Fruit fly (Drosophila melanogaster) whole organism, embryonic: ENCODE data around the gene AnxB9.

Source experiments
- CG10267 ChIP-seq: fragments of 200-800 bp; sonication (Bioruptor generic); optimal IDR thresholded peaks from 2 replicates; lab custom pipeline; 2018; ENCODE audit warnings: missing biosample characterization, mild to moderate bottlenecking, missing genetic modification characterization, moderate library complexity
- CG10366 ChIP-seq: fragments of 200-800 bp; sonication (Bioruptor generic); IDR thresholded peaks from 2 replicates; pipeline ENCODE4 v1.3.6; 2022; ENCODE audit warnings: missing biosample characterization, missing genetic modification characterization
- CG12155 ChIP-seq: fragments of 200-800 bp; sonication (Bioruptor generic); optimal IDR thresholded peaks from 3 replicates; lab custom pipeline; 2016; ENCODE audit warnings: missing biosample characterization, missing genetic modification characterization
- CG14710 ChIP-seq: fragments of 200-800 bp; sonication (Bioruptor generic); optimal IDR thresholded peaks from 3 replicates; lab custom pipeline; 2019; ENCODE audit warnings: missing biosample characterization, mild to moderate bottlenecking, missing genetic modification characterization, moderate library complexity
- CG1647 ChIP-seq: fragments of 200-800 bp; sonication (Bioruptor generic); optimal IDR thresholded peaks from 3 replicates; lab custom pipeline; 2016; ENCODE audit warnings: missing biosample characterization, missing genetic modification characterization
- CG16813 ChIP-seq: fragments of 200-800 bp; sonication (Bioruptor generic); IDR thresholded peaks from 3 replicates; pipeline ENCODE4 v1.3.6; 2022; ENCODE audit warnings: missing biosample characterization, missing genetic modification characterization; ENCODE audit not compliant: partially characterized antibody
- CG17385 ChIP-seq: fragments of 200-800 bp; sonication (Bioruptor generic); optimal IDR thresholded peaks from 3 replicates; lab custom pipeline; 2018; ENCODE audit warnings: missing biosample characterization, mild to moderate bottlenecking, missing genetic modification characterization
- CG17568 ChIP-seq: fragments of 200-800 bp; sonication (Bioruptor generic); optimal IDR thresholded peaks from 2 replicates; lab custom pipeline; 2018; ENCODE audit warnings: missing biosample characterization, mild to moderate bottlenecking, missing genetic modification characterization, moderate library complexity
- CG32532 ChIP-seq: fragments of 200-800 bp; sonication (Bioruptor generic); IDR thresholded peaks from 2 replicates; pipeline ENCODE4 v1.3.6; 2022; ENCODE audit warnings: missing biosample characterization, missing genetic modification characterization
- CG3995 ChIP-seq: fragments of 200-800 bp; sonication (Bioruptor generic); optimal IDR thresholded peaks from 3 replicates; lab custom pipeline; 2016; ENCODE audit warnings: missing biosample characterization, missing genetic modification characterization
- CG4360 ChIP-seq: fragments of 200-800 bp; sonication (Bioruptor generic); IDR thresholded peaks from 2 replicates; pipeline ENCODE4 v1.3.6; 2022; ENCODE audit warnings: missing biosample characterization, missing genetic modification characterization
- CG6272 ChIP-seq: fragments of 200-800 bp; sonication (Bioruptor generic); IDR thresholded peaks from 2 replicates; pipeline ENCODE4 v1.3.6; 2022; ENCODE audit warnings: missing biosample characterization, missing genetic modification characterization
- CG6654 ChIP-seq: fragments of 200-800 bp; sonication (Bioruptor generic); optimal IDR thresholded peaks from 2 replicates; lab custom pipeline; 2017; ENCODE audit warnings: missing biosample characterization, mild to moderate bottlenecking, missing genetic modification characterization
- CG6683 ChIP-seq: fragments of 200-800 bp; sonication (Bioruptor generic); optimal IDR thresholded peaks from 2 replicates; lab custom pipeline; 2017; ENCODE audit warnings: missing biosample characterization, mild to moderate bottlenecking, missing genetic modification characterization, missing genetic modification reagents
- CG6791 ChIP-seq: fragments of 200-800 bp; sonication (Bioruptor generic); IDR thresholded peaks from 3 replicates; pipeline ENCODE4 v1.3.6; 2022; ENCODE audit warnings: missing biosample characterization, missing genetic modification characterization; ENCODE audit not compliant: partially characterized antibody
- CG8281 ChIP-seq: fragments of 200-800 bp; sonication (Bioruptor generic); optimal IDR thresholded peaks from 2 replicates; lab custom pipeline; 2018; ENCODE audit warnings: missing biosample characterization, mild to moderate bottlenecking, missing genetic modification characterization, moderate library complexity
- CG9797 ChIP-seq: fragments of 200-800 bp; sonication (Bioruptor generic); optimal IDR thresholded peaks from 3 replicates; lab custom pipeline; 2018; ENCODE audit warnings: missing biosample characterization, mild to moderate bottlenecking, missing genetic modification characterization
- CTCF ChIP-seq: fragments of 200-800 bp; sonication (Bioruptor generic); optimal IDR thresholded peaks from 2 replicates; lab custom pipeline; 2017; ENCODE audit warnings: missing biosample characterization, mild to moderate bottlenecking, missing genetic modification characterization, moderate library complexity
- D19A ChIP-seq: fragments of 200-800 bp; optimal IDR thresholded peaks from 3 replicates; lab custom pipeline; 2019; ENCODE audit warnings: missing biosample characterization, mild to moderate bottlenecking, missing genetic modification characterization, moderate library complexity
- Dip3 ChIP-seq: fragments of 200-800 bp; sonication (Bioruptor generic); optimal IDR thresholded peaks from 3 replicates; lab custom pipeline; 2016; ENCODE audit warnings: missing biosample characterization, missing genetic modification characterization
- Ets65A ChIP-seq: fragments of 200-800 bp; sonication (Bioruptor generic); peaks from one replicate; lab custom pipeline; 2016; ENCODE audit warnings: missing biosample characterization, missing genetic modification characterization
- Hand ChIP-seq: fragments of 200-800 bp; sonication (Bioruptor generic); optimal IDR thresholded peaks from 2 replicates; lab custom pipeline; 2017; ENCODE audit warnings: mild to moderate bottlenecking, missing biosample characterization, missing genetic modification reagents, missing genetic modification characterization
- Lhr ChIP-seq: fragments of 200-800 bp; sonication (Bioruptor generic); optimal IDR thresholded peaks from 3 replicates; lab custom pipeline; 2017; ENCODE audit warnings: mild to moderate bottlenecking, missing biosample characterization, missing genetic modification reagents, missing genetic modification characterization
- Lim3 ChIP-seq: fragments of 200-800 bp; sonication (Bioruptor generic); IDR thresholded peaks from 2 replicates; pipeline ENCODE4 v1.3.6; 2022; ENCODE audit warnings: missing biosample characterization, missing genetic modification characterization
- MBD-R2 ChIP-seq: fragments of 200-800 bp; sonication (Bioruptor generic); IDR thresholded peaks from 2 replicates; pipeline ENCODE4 v1.3.6; 2022; ENCODE audit warnings: missing biosample characterization, missing genetic modification characterization
- MESR4 ChIP-seq: fragments of 200-800 bp; sonication (Bioruptor generic); optimal IDR thresholded peaks from 2 replicates; lab custom pipeline; 2018; ENCODE audit warnings: missing biosample characterization, mild to moderate bottlenecking, missing genetic modification characterization, moderate library complexity
- MTF-1 ChIP-seq: fragments of 200-800 bp; sonication (Bioruptor generic); optimal IDR thresholded peaks from 2 replicates; lab custom pipeline; 2018; ENCODE audit warnings: missing biosample characterization, mild to moderate bottlenecking, missing genetic modification characterization, borderline replicate concordance
- Mes4 ChIP-seq: fragments of 200-800 bp; sonication (Bioruptor generic); optimal IDR thresholded peaks from 2 replicates; lab custom pipeline; 2016; ENCODE audit warnings: missing biosample characterization, missing genetic modification characterization
- Opbp ChIP-seq: fragments of 200-800 bp; sonication (Bioruptor generic); IDR thresholded peaks from 3 replicates; pipeline ENCODE4 v1.3.6; 2022; ENCODE audit warnings: missing biosample characterization, missing genetic modification characterization; ENCODE audit not compliant: partially characterized antibody
- Pdp1 ChIP-seq, 2 experiments: fragments of 200-800 bp; sonication (Bioruptor generic); optimal IDR thresholded peaks; 3 replicates each; lab custom pipeline; 2016; ENCODE audit warnings: missing biosample characterization in 2 of 2, missing genetic modification characterization in 2 of 2, mild to moderate bottlenecking in 1 of 2, moderate library complexity in 1 of 2
- Rfx ChIP-seq: fragments of 200-800 bp; sonication (Bioruptor generic); IDR thresholded peaks from 2 replicates; pipeline ENCODE4 v1.3.6; 2022; ENCODE audit warnings: missing biosample characterization, missing genetic modification characterization
- Sry-δ ChIP-seq: fragments of 200-800 bp; sonication (Bioruptor generic); optimal IDR thresholded peaks from 2 replicates; lab custom pipeline; 2016; ENCODE audit warnings: missing biosample characterization, missing genetic modification characterization
- bigmax ChIP-seq: fragments of 200-800 bp; sonication (Bioruptor generic); optimal IDR thresholded peaks from 2 replicates; lab custom pipeline; 2018; ENCODE audit warnings: missing biosample characterization, mild to moderate bottlenecking, missing genetic modification characterization
- cwo ChIP-seq: fragments of 200-800 bp; sonication (Bioruptor generic); optimal IDR thresholded peaks from 3 replicates; lab custom pipeline; 2017; ENCODE audit warnings: missing biosample characterization, missing genetic modification characterization, mild to moderate bottlenecking, moderate library complexity, missing genetic modification reagents
- danr ChIP-seq: fragments of 200-800 bp; sonication (Bioruptor generic); IDR thresholded peaks from 2 replicates; pipeline ENCODE4 v1.3.6; 2022; ENCODE audit warnings: missing biosample characterization, missing genetic modification characterization
- disco-r ChIP-seq: fragments of 200-800 bp; sonication (Bioruptor generic); optimal IDR thresholded peaks from 2 replicates; lab custom pipeline; 2016; ENCODE audit warnings: missing biosample characterization, missing genetic modification characterization
- emc ChIP-seq: fragments of 200-800 bp; sonication (Bioruptor generic); optimal IDR thresholded peaks from 2 replicates; lab custom pipeline; 2016; ENCODE audit warnings: missing biosample characterization, missing genetic modification characterization
- ftz-f1 ChIP-seq: fragments of 200-800 bp; sonication (Bioruptor generic); optimal IDR thresholded peaks from 2 replicates; lab custom pipeline; 2016; ENCODE audit warnings: missing biosample characterization, missing genetic modification characterization
- fu2 ChIP-seq: fragments of 200-800 bp; sonication (Bioruptor generic); optimal IDR thresholded peaks from 2 replicates; lab custom pipeline; 2016; ENCODE audit warnings: missing biosample characterization, missing genetic modification characterization
- ind ChIP-seq: fragments of 200-800 bp; sonication (Bioruptor generic); optimal IDR thresholded peaks from 3 replicates; lab custom pipeline; 2016; ENCODE audit warnings: missing biosample characterization, missing genetic modification characterization
- kah ChIP-seq: fragments of 200-800 bp; sonication (Bioruptor generic); optimal IDR thresholded peaks from 2 replicates; lab custom pipeline; 2018; ENCODE audit warnings: missing biosample characterization, mild to moderate bottlenecking, missing genetic modification characterization
- nmo ChIP-seq: fragments of 200-800 bp; sonication (Bioruptor generic); optimal IDR thresholded peaks from 2 replicates; lab custom pipeline; 2018; ENCODE audit warnings: missing biosample characterization, mild to moderate bottlenecking, missing genetic modification characterization, moderate library complexity
- pb ChIP-seq: fragments of 200-800 bp; sonication (Bioruptor generic); optimal IDR thresholded peaks from 3 replicates; lab custom pipeline; 2016; ENCODE audit warnings: missing biosample characterization, missing genetic modification characterization
- rib ChIP-seq: fragments of 200-800 bp; sonication (Bioruptor generic); IDR thresholded peaks from 2 replicates; pipeline ENCODE4 v1.3.6; 2022; ENCODE audit warnings: missing biosample characterization, missing genetic modification characterization
- salm ChIP-seq: fragments of 200-800 bp; sonication (Bioruptor generic); optimal IDR thresholded peaks from 2 replicates; lab custom pipeline; 2018; ENCODE audit warnings: missing biosample characterization, mild to moderate bottlenecking, missing genetic modification characterization
- sqz ChIP-seq: fragments of 200-800 bp; sonication (Bioruptor generic); optimal IDR thresholded peaks from 3 replicates; lab custom pipeline; 2018; ENCODE audit warnings: missing biosample characterization, mild to moderate bottlenecking, missing genetic modification characterization
- stwl ChIP-seq: fragments of 200-800 bp; sonication (Bioruptor generic); optimal IDR thresholded peaks from 3 replicates; lab custom pipeline; 2018; ENCODE audit warnings: missing biosample characterization, mild to moderate bottlenecking, missing genetic modification characterization, moderate library complexity
- tx ChIP-seq: fragments of 200-800 bp; sonication (Bioruptor generic); optimal IDR thresholded peaks from 2 replicates; lab custom pipeline; 2016; ENCODE audit warnings: missing biosample characterization, missing genetic modification characterization
- zf30C ChIP-seq: fragments of 200-800 bp; sonication (Bioruptor generic); optimal IDR thresholded peaks from 3 replicates; lab custom pipeline; 2018; ENCODE audit warnings: missing biosample characterization, mild to moderate bottlenecking, missing genetic modification characterization

The AnxB9 gene

dm6 chr3R:21112742-21113465 lies 47.9 kb downstream of the AnxB9 start (continued):
- TF ChIP-seq Lim3: 0 out of 2 replicates have a peak, but pooled peaks have one; percentile 19
- peak; percentile 87 for TF ChIP-seq nmo (GFP tag; lab: Kevin White, UChicago)
- TF ChIP-seq CG12155 (GFP tag; lab: Kevin White, UChicago): peak; percentile 79
- peak; percentile 85 for TF ChIP-seq tx (GFP tag; lab: Kevin White, UChicago)
- peak; percentile 27 for TF ChIP-seq bigmax (GFP tag; lab: Kevin White, UChicago)
- TF ChIP-seq CG10366 (GFP tag; lab: Robert Waterston, UW): peak; percentile 86
- TF ChIP-seq Dip3 (GFP tag; lab: Kevin White, UChicago): peak; percentile 87
- TF ChIP-seq danr (GFP tag; lab: Robert Waterston, UW): peak; percentile 64
- no peak for TF ChIP-seq CG6683 (GFP tag; lab: Kevin White, UChicago)
- TF ChIP-seq CG6791 (GFP tag; lab: Robert Waterston, UW): no peak
- TF ChIP-seq MTF-1 (GFP tag; lab: Kevin White, UChicago): peak; percentile 89
- peak; percentile 92 for TF ChIP-seq CG1647 (GFP tag; lab: Kevin White, UChicago)
- peak; percentile 50 for TF ChIP-seq ind (GFP tag; lab: Kevin White, UChicago)
- TF ChIP-seq CG16813: no peak
- peak; percentile 90 for TF ChIP-seq CG17568 (GFP tag; lab: Kevin White, UChicago)
- TF ChIP-seq salm (tag; lab: Kevin White, UChicago): peak; percentile 78
- TF ChIP-seq sqz (GFP tag; lab: Kevin White, UChicago): no peak
- peak; percentile 94 for TF ChIP-seq Rfx (GFP tag; lab: Robert Waterston, UW)
- TF ChIP-seq zf30C (GFP tag; lab: Kevin White, UChicago): peak; percentile 88
- TF ChIP-seq Mes4: peak; percentile 85
- TF ChIP-seq Hand (GFP tag; lab: Kevin White, UChicago): peak; percentile 77

- TF ChIP-seq ftz-f1 (GFP tag; lab: Kevin White, UChicago) (peak; percentile 66), CG4360 (GFP tag; lab: Robert Waterston, UW) (no peak), CG8281 (tag; lab: Kevin White, UChicago) (no peak), Lhr (GFP tag; lab: Kevin White, UChicago) (no peak), Pdp1 (GFP tag; optimal IDR thresholded peaks at IDR 0.05; lab: Kevin White, UChicago) (peak in 1 of 2 experiments; percentile 28), CG10267 (tag; lab: Kevin White, UChicago) (peak; percentile 31), emc (GFP tag; lab: Kevin White, UChicago) (no peak), disco-r (GFP tag; lab: Kevin White, UChicago) (no peak), CG6272 (GFP tag; lab: Robert Waterston, UW) (no peak), CG14710 (peak; percentile 42), CG9797 (GFP tag; lab: Kevin White, UChicago) (peak; percentile 87), CG3995 (GFP tag; lab: Kevin White, UChicago) (no peak), CTCF (peak; percentile 41), fu2 (GFP tag; lab: Kevin White, UChicago) (no peak), CG6654 (GFP tag; lab: Kevin White, UChicago) (no peak), CG32532 (GFP tag; lab: Robert Waterston, UW) (no peak), Opbp (GFP tag; lab: Robert Waterston, UW) (peak; percentile 17; the same call in 1 of the 3 replicates), zf30C (GFP tag; lab: Kevin White, UChicago) (no peak), Ets65A (no peak), MESR4 (GFP tag; lab: Kevin White, UChicago) (peak; percentile 64), rib (GFP tag; lab: Robert Waterston, UW) (no peak), stwl (tag; lab: Kevin White, UChicago) (peak; percentile 75), MBD-R2 (GFP tag; lab: Robert Waterston, UW) (peak; percentile 82), CG17385 (GFP tag; lab: Kevin White, UChicago) (no peak), cwo (peak; percentile 97), D19A (tag; lab: Kevin White, UChicago) (no peak), pb (GFP tag; lab: Kevin White, UChicago) (no peak), kah (no peak), Sry-δ (peak; percentile 20)
Observed at dm6 chr3R:21116057-21116456, 51.0 kb downstream of the AnxB9 start, which contains the start of gene ppan. ppan (plus strand) TSS chr3R:21116254.
